Fruit fly (Drosophila melanogaster) whole organism, embryonic: ENCODE measurements around the gene CG14427.

Experiments
- Awh ChIP-seq: fragments of 200-800 bp; sonication (Bioruptor generic); IDR thresholded peaks from 2 replicates; pipeline ENCODE4, ENCODE4 v1.3.6; 2022; ENCODE audit warnings: missing biosample characterization, missing genetic modification characterization
- CG10267 ChIP-seq: fragments of 200-800 bp; sonication (Bioruptor generic); optimal IDR thresholded peaks from 2 replicates; lab custom pipeline; 2018; ENCODE audit warnings: missing biosample characterization, mild to moderate bottlenecking, missing genetic modification characterization, moderate library complexity
- CG10462 ChIP-seq: fragments of 200-800 bp; sonication (Bioruptor generic); optimal IDR thresholded peaks from 2 replicates; lab custom pipeline; 2016; ENCODE audit warnings: missing biosample characterization, missing genetic modification characterization
- CG10959 ChIP-seq: fragments of 200-800 bp; sonication (Bioruptor generic); IDR thresholded peaks from 2 replicates; pipeline ENCODE4 v1.3.6; 2022; ENCODE audit warnings: missing biosample characterization, missing genetic modification characterization
- CG14441 ChIP-seq: fragments of 200-800 bp; sonication (Bioruptor generic); IDR thresholded peaks from 2 replicates; pipeline ENCODE4 v1.3.6; 2022; ENCODE audit warnings: missing biosample characterization, missing genetic modification characterization
- CG17186 ChIP-seq: fragments of 200-800 bp; sonication (Bioruptor generic); optimal IDR thresholded peaks from 3 replicates; lab custom pipeline; 2017; ENCODE audit warnings: missing biosample characterization, missing genetic modification reagents, missing genetic modification characterization
- CG17359 ChIP-seq: fragments of 200-800 bp; sonication (Bioruptor generic); optimal IDR thresholded peaks from 3 replicates; lab custom pipeline; 2018; ENCODE audit warnings: missing biosample characterization, mild to moderate bottlenecking, missing genetic modification characterization, moderate library complexity
- CG17568 ChIP-seq: fragments of 200-800 bp; sonication (Bioruptor generic); optimal IDR thresholded peaks from 2 replicates; lab custom pipeline; 2018; ENCODE audit warnings: missing biosample characterization, mild to moderate bottlenecking, missing genetic modification characterization, moderate library complexity
- CG18476 ChIP-seq: fragments of 200-800 bp; sonication (Bioruptor generic); optimal IDR thresholded peaks from 2 replicates; lab custom pipeline; 2016; ENCODE audit warnings: missing biosample characterization, mild to moderate bottlenecking, missing genetic modification characterization
- CG18619 ChIP-seq: fragments of 200-800 bp; sonication (Bioruptor generic); optimal IDR thresholded peaks from 3 replicates; lab custom pipeline; 2017; ENCODE audit warnings: missing biosample characterization, mild to moderate bottlenecking, missing genetic modification characterization
- CG31224 ChIP-seq: fragments of 200-800 bp; sonication (Bioruptor generic); IDR thresholded peaks from 2 replicates; pipeline ENCODE4 v1.3.6; 2022; ENCODE audit warnings: missing biosample characterization, missing genetic modification characterization
- CG32767 ChIP-seq: fragments of 200-800 bp; sonication (Bioruptor generic); IDR thresholded peaks from 2 replicates; pipeline ENCODE4 v1.3.6; 2022; ENCODE audit warnings: missing biosample characterization, missing genetic modification characterization
- CG34224 ChIP-seq: fragments of 200-800 bp; sonication (Bioruptor generic); IDR thresholded peaks from 3 replicates; pipeline ENCODE4 v1.3.6; 2022; ENCODE audit warnings: missing biosample characterization, missing genetic modification characterization; ENCODE audit not compliant: partially characterized antibody
- CG3847 ChIP-seq: fragments of 200-800 bp; sonication (Bioruptor generic); IDR thresholded peaks from 2 replicates; pipeline ENCODE4 v1.3.6; 2022; ENCODE audit warnings: missing biosample characterization, missing genetic modification characterization
- CG4282 ChIP-seq: fragments of 200-800 bp; sonication (Bioruptor generic); optimal IDR thresholded peaks from 2 replicates; lab custom pipeline; 2016; ENCODE audit warnings: missing biosample characterization, missing genetic modification characterization
- CG4707 ChIP-seq: fragments of 200-800 bp; sonication (Bioruptor generic); optimal IDR thresholded peaks from 2 replicates; lab custom pipeline; 2018; ENCODE audit warnings: missing biosample characterization, mild to moderate bottlenecking, missing genetic modification characterization, moderate library complexity
- CG8944 ChIP-seq: fragments of 200-800 bp; sonication (Bioruptor generic); optimal IDR thresholded peaks from 3 replicates; lab custom pipeline; 2016; ENCODE audit warnings: missing biosample characterization, missing genetic modification characterization
- CG9437 ChIP-seq: fragments of 200-800 bp; sonication (Bioruptor generic); optimal IDR thresholded peaks from 2 replicates; lab custom pipeline; 2018; ENCODE audit warnings: missing biosample characterization, mild to moderate bottlenecking, missing genetic modification characterization
- CG9727 ChIP-seq: fragments of 200-800 bp; sonication (Bioruptor generic); optimal IDR thresholded peaks from 3 replicates; lab custom pipeline; 2017; ENCODE audit warnings: missing biosample characterization, mild to moderate bottlenecking, missing genetic modification characterization
- CG9876 ChIP-seq: fragments of 200-800 bp; sonication (Bioruptor generic); optimal IDR thresholded peaks from 2 replicates; lab custom pipeline; 2016; ENCODE audit warnings: missing biosample characterization, missing genetic modification characterization
- D19B ChIP-seq: fragments of 200-800 bp; sonication (Bioruptor generic); optimal IDR thresholded peaks from 2 replicates; lab custom pipeline; 2017; ENCODE audit warnings: missing biosample characterization, mild to moderate bottlenecking, missing genetic modification characterization
- Deaf1 ChIP-seq: fragments of 200-800 bp; optimal IDR thresholded peaks from 3 replicates; lab custom pipeline; 2019; ENCODE audit warnings: missing biosample characterization, mild to moderate bottlenecking, missing genetic modification characterization, moderate library complexity
- Doc3 ChIP-seq: fragments of 200-800 bp; sonication (Bioruptor generic); IDR thresholded peaks from 3 replicates; pipeline ENCODE4 v1.3.6; 2022; ENCODE audit warnings: missing biosample characterization, missing genetic modification characterization; ENCODE audit not compliant: partially characterized antibody
- E2f1 ChIP-seq: fragments of 200-800 bp; sonication (Bioruptor generic); IDR thresholded peaks from 2 replicates; pipeline ENCODE4 v1.3.6; 2022; ENCODE audit warnings: missing biosample characterization, missing genetic modification characterization
- Ets97D ChIP-seq: fragments of 200-800 bp; sonication (Bioruptor generic); optimal IDR thresholded peaks from 3 replicates; lab custom pipeline; 2016; ENCODE audit warnings: missing biosample characterization, missing genetic modification characterization
- HmgD ChIP-seq: fragments of 200-800 bp; sonication (Bioruptor generic); optimal IDR thresholded peaks from 3 replicates; lab custom pipeline; 2016; ENCODE audit warnings: missing biosample characterization, missing genetic modification characterization
- abd-A ChIP-seq: fragments of 200-800 bp; sonication (Bioruptor generic); optimal IDR thresholded peaks from 3 replicates; lab custom pipeline; 2019; ENCODE audit warnings: missing biosample characterization, mild to moderate bottlenecking, missing genetic modification characterization, moderate library complexity
- ase ChIP-seq: fragments of 200-800 bp; sonication (Bioruptor generic); IDR thresholded peaks from 3 replicates; pipeline ENCODE4 v1.3.6; 2022; ENCODE audit warnings: missing biosample characterization, missing genetic modification characterization
- ash1 ChIP-seq: fragments of 200-800 bp; sonication (Bioruptor generic); optimal IDR thresholded peaks from 2 replicates; lab custom pipeline; 2018; ENCODE audit warnings: missing biosample characterization, mild to moderate bottlenecking, missing genetic modification characterization
- cato ChIP-seq: fragments of 200-800 bp; sonication (Bioruptor generic); optimal IDR thresholded peaks from 2 replicates; lab custom pipeline; 2016; ENCODE audit warnings: missing biosample characterization, missing genetic modification characterization, borderline replicate concordance
- crc ChIP-seq: fragments of 200-800 bp; sonication (Bioruptor generic); optimal IDR thresholded peaks from 2 replicates; lab custom pipeline; 2016; ENCODE audit warnings: missing biosample characterization, missing genetic modification characterization
- croc ChIP-seq: fragments of 200-800 bp; sonication (Bioruptor generic); conservative IDR thresholded peaks from 3 replicates; pipeline ENCODE4 v1.3.6; 2022; ENCODE audit warnings: missing biosample characterization, missing genetic modification characterization
- disco-r ChIP-seq: fragments of 200-800 bp; sonication (Bioruptor generic); optimal IDR thresholded peaks from 2 replicates; lab custom pipeline; 2016; ENCODE audit warnings: missing biosample characterization, missing genetic modification characterization
- grau ChIP-seq: fragments of 200-800 bp; optimal IDR thresholded peaks from 3 replicates; lab custom pipeline; 2019; ENCODE audit warnings: missing biosample characterization, mild to moderate bottlenecking, missing genetic modification characterization, moderate library complexity
- gsb-n ChIP-seq: fragments of 200-800 bp; sonication (Bioruptor generic); optimal IDR thresholded peaks from 3 replicates; lab custom pipeline; 2018; ENCODE audit warnings: missing biosample characterization, mild to moderate bottlenecking, missing genetic modification characterization
- ham ChIP-seq: fragments of 200-800 bp; sonication (Bioruptor generic); IDR thresholded peaks from 2 replicates; pipeline ENCODE4 v1.3.6; 2022; ENCODE audit warnings: missing biosample characterization, missing genetic modification characterization
- inv ChIP-seq: fragments of 200-800 bp; sonication (Bioruptor generic); IDR thresholded peaks from 2 replicates; pipeline ENCODE4 v1.3.6; 2022; ENCODE audit warnings: missing biosample characterization, missing genetic modification characterization; ENCODE audit not compliant: partially characterized antibody
- lab ChIP-seq: fragments of 200-800 bp; sonication (Bioruptor generic); optimal IDR thresholded peaks from 3 replicates; lab custom pipeline; 2017; ENCODE audit warnings: missing biosample characterization, missing genetic modification characterization, mild to moderate bottlenecking, moderate library complexity, missing genetic modification reagents
- pho ChIP-seq: fragments of 200-800 bp; sonication (Bioruptor generic); optimal IDR thresholded peaks from 2 replicates; lab custom pipeline; 2016; ENCODE audit warnings: missing biosample characterization, missing genetic modification characterization
- ro ChIP-seq: fragments of 200-800 bp; sonication (Bioruptor generic); IDR thresholded peaks from 2 replicates; pipeline ENCODE4 v1.3.6; 2022; ENCODE audit warnings: missing biosample characterization, missing genetic modification characterization
- run ChIP-seq: fragments of 200-800 bp; sonication (Bioruptor generic); optimal IDR thresholded peaks from 3 replicates; lab custom pipeline; 2018; ENCODE audit warnings: missing biosample characterization, mild to moderate bottlenecking, missing genetic modification characterization
- slp2 ChIP-seq: fragments of 200-800 bp; sonication (Bioruptor generic); optimal IDR thresholded peaks from 2 replicates; lab custom pipeline; 2016; ENCODE audit warnings: missing biosample characterization, missing genetic modification characterization
- sna ChIP-seq: fragments of 200-800 bp; sonication (Bioruptor generic); IDR thresholded peaks from 2 replicates; pipeline ENCODE4 v1.3.6; 2022; ENCODE audit warnings: missing biosample characterization, missing genetic modification characterization; ENCODE audit not compliant: partially characterized antibody
- tgo ChIP-seq: fragments of 200-800 bp; sonication (Bioruptor generic); IDR thresholded peaks from 3 replicates; pipeline ENCODE4 v1.3.6; 2022; ENCODE audit warnings: missing biosample characterization, missing genetic modification characterization
- tll ChIP-seq, 2 experiments: fragments of 200-800 bp in 1 of 2; fragments of >200 bp in 1 of 2; sonication (Bioruptor generic) in 1 of 2; optimal IDR thresholded peaks; 2 replicates each; lab custom pipeline; 2017 to 2019; ENCODE audit warnings: missing biosample characterization in 2 of 2, missing genetic modification characterization in 2 of 2, mild to moderate bottlenecking in 1 of 2, moderate library complexity in 1 of 2
- trh ChIP-seq: fragments of 200-800 bp; sonication (Bioruptor generic); optimal IDR thresholded peaks from 2 replicates; lab custom pipeline; 2016; ENCODE audit warnings: missing biosample characterization, missing genetic modification characterization
- unpg ChIP-seq: fragments of 200-800 bp; sonication (Bioruptor generic); optimal IDR thresholded peaks from 3 replicates; lab custom pipeline; 2018; ENCODE audit warnings: missing biosample characterization, mild to moderate bottlenecking, missing genetic modification characterization, moderate library complexity
- wdn ChIP-seq: fragments of 200-800 bp; sonication (Bioruptor generic); IDR thresholded peaks from 2 replicates; pipeline ENCODE4 v1.3.6; 2022; ENCODE audit warnings: missing biosample characterization, missing genetic modification characterization
- zfh2 ChIP-seq: fragments of 200-800 bp; sonication (Bioruptor generic); optimal IDR thresholded peaks from 2 replicates; lab custom pipeline; 2016; ENCODE audit warnings: missing biosample characterization, missing genetic modification characterization

The CG14427 gene

dm6 chrX:7011063-7011743 is 29.2 kb upstream of the CG14427 start, which contains the start of the genes cm, sloth1 and sloth2 (continued):
- TF ChIP-seq CG32767 (GFP tag; lab: Robert Waterston, UW), result peak; percentile 70
- peak; percentile 92 for TF ChIP-seq zfh2 (GFP tag; lab: Kevin White, UChicago)
- no peak for TF ChIP-seq CG17186 (GFP tag; lab: Kevin White, UChicago)
- TF ChIP-seq ash1 (GFP tag; lab: Kevin White, UChicago), result no peak
- TF ChIP-seq abd-A (tag; lab: Kevin White, UChicago), result peak; percentile 20
- peak; percentile 91 for TF ChIP-seq Doc3
- TF ChIP-seq run, result peak; percentile 53
- peak; percentile 85 for TF ChIP-seq tgo (GFP tag; lab: Robert Waterston, UW)
- TF ChIP-seq CG9876 (GFP tag; lab: Kevin White, UChicago), result peak; percentile 75
- peak; percentile 71 for TF ChIP-seq slp2
- TF ChIP-seq lab (GFP tag; lab: Kevin White, UChicago), result peak; percentile 85
- TF ChIP-seq CG4707 (GFP tag; lab: Kevin White, UChicago), result peak; percentile 46
- peak; percentile 81 for TF ChIP-seq wdn (GFP tag; lab: Robert Waterston, UW)
- peak; percentile 72 for TF ChIP-seq CG31224 (GFP tag; lab: Robert Waterston, UW)
- TF ChIP-seq CG18476 (GFP tag; lab: Kevin White, UChicago), result peak; percentile 67
- TF ChIP-seq ro (GFP tag; lab: Robert Waterston, UW), result no peak
- TF ChIP-seq CG10462, result peak; percentile 76
- peak; percentile 74 for TF ChIP-seq cato (GFP tag; lab: Kevin White, UChicago)
- peak; percentile 92 for TF ChIP-seq CG8944 (GFP tag; lab: Kevin White, UChicago)
- TF ChIP-seq CG3847, result peak; percentile 87
- peak; percentile 81 for TF ChIP-seq trh
- peak; percentile 87 for TF ChIP-seq E2f1 (GFP tag; lab: Robert Waterston, UW)
- TF ChIP-seq ham (GFP tag; lab: Robert Waterston, UW), result peak; percentile 46; the same call in 1 of the 2 replicates
- TF ChIP-seq sna (GFP tag; lab: Robert Waterston, UW), result peak; percentile 90
- TF ChIP-seq gsb-n (tag; lab: Kevin White, UChicago), result peak; percentile 93
- TF ChIP-seq CG4282 (GFP tag; lab: Kevin White, UChicago), result peak; percentile 68
- TF ChIP-seq CG9437, result peak; percentile 55
- TF ChIP-seq disco-r (GFP tag; lab: Kevin White, UChicago), result peak; percentile 58
- peak; percentile 47 for TF ChIP-seq Deaf1 (tag; lab: Kevin White, UChicago)
- peak; percentile 76 for TF ChIP-seq CG17568 (GFP tag; lab: Kevin White, UChicago)
- TF ChIP-seq D19B, result peak; percentile 54
- TF ChIP-seq CG17359 (tag; lab: Kevin White, UChicago), result peak; percentile 85
- peak; percentile 86 for TF ChIP-seq Ets97D (GFP tag; lab: Kevin White, UChicago)
- peak; percentile 77 for TF ChIP-seq ase (GFP tag; lab: Robert Waterston, UW)
- peak; percentile 86 for TF ChIP-seq grau (tag; lab: Kevin White, UChicago)
- peak; percentile 72 for TF ChIP-seq crc (GFP tag; lab: Kevin White, UChicago)
- TF ChIP-seq inv (GFP tag; lab: Robert Waterston, UW), result peak; percentile 76
- peak; percentile 76 for TF ChIP-seq CG10959 (GFP tag; lab: Robert Waterston, UW)
- no peak for TF ChIP-seq tll (GFP tag; optimal IDR thresholded peaks at IDR 0.05; lab: Kevin White, UChicago)
- peak; percentile 87 for TF ChIP-seq pho (GFP tag; lab: Kevin White, UChicago)
- peak; percentile 81 for TF ChIP-seq CG9727 (GFP tag; lab: Kevin White, UChicago)
- TF ChIP-seq unpg (GFP tag; lab: Kevin White, UChicago), result peak; percentile 87
- peak; percentile 89 for TF ChIP-seq CG34224 (GFP tag; lab: Robert Waterston, UW)
- peak; percentile 80 for TF ChIP-seq Awh (GFP tag; lab: Robert Waterston, UW)
- peak; percentile 62 for TF ChIP-seq HmgD (GFP tag; lab: Kevin White, UChicago)
- peak; percentile 84 for TF ChIP-seq CG14441 (GFP tag; lab: Robert Waterston, UW)
- peak; percentile 77 for TF ChIP-seq CG10267 (tag; lab: Kevin White, UChicago)
- TF ChIP-seq croc (GFP tag; lab: Robert Waterston, UW), result peak; percentile 73; the same call in 2 of the 3 replicates
- TF ChIP-seq CG18619, result peak; percentile 73
